Fruit fly (Drosophila melanogaster) whole organism, embryonic: ENCODE measurements around the gene Polr3H.

ENCODE experiments used
- Abd-B ChIP-seq: fragments of 200-800 bp; sonication (Bioruptor generic); optimal IDR thresholded peaks from 2 replicates; lab custom pipeline; 2018; ENCODE audit warnings: missing biosample characterization, mild to moderate bottlenecking, missing genetic modification characterization, moderate library complexity
- BEAF-32 ChIP-seq: fragments of 200-800 bp; sonication (Bioruptor generic); optimal IDR thresholded peaks from 3 replicates; lab custom pipeline; 2017; ENCODE audit warnings: missing biosample characterization, missing genetic modification characterization, mild to moderate bottlenecking, moderate library complexity, missing genetic modification reagents
- CG1024 ChIP-seq: fragments of 200-800 bp; sonication (Bioruptor generic); IDR thresholded peaks from 2 replicates; pipeline ENCODE4 v1.3.6; 2022; ENCODE audit warnings: missing biosample characterization, missing genetic modification characterization
- CG11504 ChIP-seq: fragments of 200-800 bp; sonication (Bioruptor generic); optimal IDR thresholded peaks from 3 replicates; lab custom pipeline; 2019; ENCODE audit warnings: missing biosample characterization, mild to moderate bottlenecking, missing genetic modification characterization, moderate library complexity
- CG11560 ChIP-seq: fragments of 200-800 bp; sonication (Bioruptor generic); IDR thresholded peaks from 3 replicates; pipeline ENCODE4 v1.3.6; 2022; ENCODE audit warnings: missing biosample characterization, missing genetic modification characterization
- CG13287 ChIP-seq: fragments of 200-800 bp; sonication (Bioruptor generic); IDR thresholded peaks from 2 replicates; pipeline ENCODE4 v1.3.6; 2022; ENCODE audit warnings: missing biosample characterization, missing genetic modification characterization; ENCODE audit not compliant: partially characterized antibody
- CG15514 ChIP-seq: fragments of 200-800 bp; sonication (Bioruptor generic); optimal IDR thresholded peaks from 3 replicates; lab custom pipeline; 2017; ENCODE audit warnings: missing biosample characterization, missing genetic modification characterization, mild to moderate bottlenecking, moderate library complexity, missing genetic modification reagents
- CG16813 ChIP-seq: fragments of 200-800 bp; sonication (Bioruptor generic); IDR thresholded peaks from 3 replicates; pipeline ENCODE4 v1.3.6; 2022; ENCODE audit warnings: missing biosample characterization, missing genetic modification characterization; ENCODE audit not compliant: partially characterized antibody
- CG30020 ChIP-seq: fragments of 200-800 bp; optimal IDR thresholded peaks from 2 replicates; lab custom pipeline; 2019; ENCODE audit warnings: missing biosample characterization, mild to moderate bottlenecking, missing genetic modification characterization, moderate library complexity
- CG32532 ChIP-seq: fragments of 200-800 bp; sonication (Bioruptor generic); IDR thresholded peaks from 2 replicates; pipeline ENCODE4 v1.3.6; 2022; ENCODE audit warnings: missing biosample characterization, missing genetic modification characterization
- CG3407 ChIP-seq: fragments of 200-800 bp; sonication (Bioruptor generic); optimal IDR thresholded peaks from 2 replicates; lab custom pipeline; 2018; ENCODE audit warnings: missing biosample characterization, mild to moderate bottlenecking, missing genetic modification characterization
- CG3847 ChIP-seq: fragments of 200-800 bp; sonication (Bioruptor generic); IDR thresholded peaks from 2 replicates; pipeline ENCODE4 v1.3.6; 2022; ENCODE audit warnings: missing biosample characterization, missing genetic modification characterization
- CG4617 ChIP-seq: fragments of 200-800 bp; sonication (Bioruptor generic); optimal IDR thresholded peaks from 3 replicates; lab custom pipeline; 2016; ENCODE audit warnings: missing biosample characterization, missing genetic modification characterization, borderline replicate concordance
- CG6791 ChIP-seq: fragments of 200-800 bp; sonication (Bioruptor generic); IDR thresholded peaks from 3 replicates; pipeline ENCODE4 v1.3.6; 2022; ENCODE audit warnings: missing biosample characterization, missing genetic modification characterization; ENCODE audit not compliant: partially characterized antibody
- CG7357 ChIP-seq: fragments of 200-800 bp; sonication (Bioruptor generic); IDR thresholded peaks from 3 replicates; pipeline ENCODE4 v1.3.6; 2022; ENCODE audit warnings: missing biosample characterization, missing genetic modification characterization
- CTCF ChIP-seq: fragments of 200-800 bp; sonication (Bioruptor generic); optimal IDR thresholded peaks from 2 replicates; lab custom pipeline; 2017; ENCODE audit warnings: missing biosample characterization, mild to moderate bottlenecking, missing genetic modification characterization, moderate library complexity
- Camta ChIP-seq: fragments of 200-800 bp; sonication (Bioruptor generic); optimal IDR thresholded peaks from 2 replicates; lab custom pipeline; 2016; ENCODE audit warnings: missing biosample characterization, missing genetic modification characterization
- Dfd ChIP-seq, 2 experiments: fragments of >200 bp; optimal IDR thresholded peaks; 2 replicates each; lab custom pipeline; 2017; ENCODE audit warnings: missing biosample characterization in 2 of 2, missing genetic modification characterization in 2 of 2
- Ets65A ChIP-seq: fragments of 200-800 bp; sonication (Bioruptor generic); peaks from one replicate; lab custom pipeline; 2016; ENCODE audit warnings: missing biosample characterization, missing genetic modification characterization
- Ets97D ChIP-seq: fragments of 200-800 bp; sonication (Bioruptor generic); optimal IDR thresholded peaks from 3 replicates; lab custom pipeline; 2016; ENCODE audit warnings: missing biosample characterization, missing genetic modification characterization
- Hmr ChIP-seq: fragments of 200-800 bp; sonication (Bioruptor generic); optimal IDR thresholded peaks from 3 replicates; lab custom pipeline; 2017; ENCODE audit warnings: mild to moderate bottlenecking, missing biosample characterization, missing genetic modification reagents, missing genetic modification characterization
- MESR4 ChIP-seq: fragments of 200-800 bp; sonication (Bioruptor generic); optimal IDR thresholded peaks from 2 replicates; lab custom pipeline; 2018; ENCODE audit warnings: missing biosample characterization, mild to moderate bottlenecking, missing genetic modification characterization, moderate library complexity
- Meics ChIP-seq: fragments of 200-800 bp; sonication (Bioruptor generic); optimal IDR thresholded peaks from 2 replicates; lab custom pipeline; 2017; ENCODE audit warnings: missing biosample characterization, mild to moderate bottlenecking, missing genetic modification characterization
- Myb ChIP-seq: fragments of 200-800 bp; sonication (Bioruptor generic); optimal IDR thresholded peaks from 2 replicates; lab custom pipeline; 2016; ENCODE audit warnings: missing biosample characterization, missing genetic modification characterization
- Opbp ChIP-seq: fragments of 200-800 bp; sonication (Bioruptor generic); IDR thresholded peaks from 3 replicates; pipeline ENCODE4 v1.3.6; 2022; ENCODE audit warnings: missing biosample characterization, missing genetic modification characterization; ENCODE audit not compliant: partially characterized antibody
- Ptx1 ChIP-seq: fragments of 200-800 bp; sonication (Bioruptor generic); IDR thresholded peaks from 2 replicates; pipeline ENCODE4 v1.3.6; 2022; ENCODE audit warnings: missing biosample characterization, missing genetic modification characterization
- Sry-δ ChIP-seq: fragments of 200-800 bp; sonication (Bioruptor generic); optimal IDR thresholded peaks from 2 replicates; lab custom pipeline; 2016; ENCODE audit warnings: missing biosample characterization, missing genetic modification characterization
- Ssrp ChIP-seq: fragments of 200-800 bp; sonication (Bioruptor generic); optimal IDR thresholded peaks from 2 replicates; lab custom pipeline; 2018; ENCODE audit warnings: missing biosample characterization, mild to moderate bottlenecking, missing genetic modification characterization, moderate library complexity
- Xbp1 ChIP-seq: fragments of 200-800 bp; sonication (Bioruptor generic); optimal IDR thresholded peaks from 3 replicates; lab custom pipeline; 2016; ENCODE audit warnings: missing biosample characterization, mild to moderate bottlenecking, missing genetic modification characterization
- cg ChIP-seq: fragments of 200-800 bp; sonication (Bioruptor generic); optimal IDR thresholded peaks from 3 replicates; lab custom pipeline; 2019; ENCODE audit warnings: missing biosample characterization, mild to moderate bottlenecking, missing genetic modification characterization, moderate library complexity
- chm ChIP-seq: fragments of 200-800 bp; sonication (Bioruptor generic); IDR thresholded peaks from 2 replicates; pipeline ENCODE4 v1.3.6; 2022; ENCODE audit warnings: missing biosample characterization, missing genetic modification characterization
- croc ChIP-seq: fragments of 200-800 bp; sonication (Bioruptor generic); conservative IDR thresholded peaks from 3 replicates; pipeline ENCODE4 v1.3.6; 2022; ENCODE audit warnings: missing biosample characterization, missing genetic modification characterization
- crp ChIP-seq, 2 experiments: fragments of 200-800 bp; sonication (Bioruptor generic); optimal IDR thresholded peaks; 2 replicates in 1 of 2; 3 replicates in 1 of 2; lab custom pipeline; 2017; ENCODE audit warnings: missing biosample characterization in 2 of 2, missing genetic modification characterization in 2 of 2, mild to moderate bottlenecking in 1 of 2, moderate library complexity in 1 of 2
- gfzf ChIP-seq: fragments of 200-800 bp; sonication (Bioruptor generic); optimal IDR thresholded peaks from 2 replicates; lab custom pipeline; 2016; ENCODE audit warnings: missing biosample characterization, mild to moderate bottlenecking, missing genetic modification characterization, moderate library complexity
- grau ChIP-seq: fragments of 200-800 bp; optimal IDR thresholded peaks from 3 replicates; lab custom pipeline; 2019; ENCODE audit warnings: missing biosample characterization, mild to moderate bottlenecking, missing genetic modification characterization, moderate library complexity
- gsb ChIP-seq: fragments of 200-800 bp; sonication (Bioruptor generic); IDR thresholded peaks from 2 replicates; pipeline ENCODE4 v1.3.6; 2022; ENCODE audit warnings: missing biosample characterization, missing genetic modification characterization
- mld ChIP-seq: fragments of 200-800 bp; sonication (Bioruptor generic); IDR thresholded peaks from 3 replicates; pipeline ENCODE4 v1.3.6; 2022; ENCODE audit warnings: missing biosample characterization, missing genetic modification characterization; ENCODE audit not compliant: partially characterized antibody
- nmo ChIP-seq: fragments of 200-800 bp; sonication (Bioruptor generic); optimal IDR thresholded peaks from 2 replicates; lab custom pipeline; 2018; ENCODE audit warnings: missing biosample characterization, mild to moderate bottlenecking, missing genetic modification characterization, moderate library complexity
- oc ChIP-seq: fragments of 200-800 bp; sonication (Bioruptor generic); optimal IDR thresholded peaks from 2 replicates; lab custom pipeline; 2018; ENCODE audit warnings: missing biosample characterization, mild to moderate bottlenecking, missing genetic modification characterization, moderate library complexity
- psq ChIP-seq: fragments of 200-800 bp; sonication (Bioruptor generic); optimal IDR thresholded peaks from 2 replicates; lab custom pipeline; 2017; ENCODE audit warnings: missing biosample characterization, missing genetic modification characterization
- pzg ChIP-seq: fragments of 200-800 bp; sonication (Bioruptor generic); optimal IDR thresholded peaks from 3 replicates; lab custom pipeline; 2018; ENCODE audit warnings: missing biosample characterization, mild to moderate bottlenecking, missing genetic modification characterization, moderate library complexity
- row ChIP-seq: fragments of 200-800 bp; sonication (Bioruptor generic); IDR thresholded peaks from 3 replicates; pipeline ENCODE4 v1.3.6; 2022; ENCODE audit warnings: missing biosample characterization, missing genetic modification characterization
- sens ChIP-seq: fragments of 200-800 bp; sonication (Bioruptor generic); peaks from one replicate; lab custom pipeline; 2016; ENCODE audit warnings: missing biosample characterization, missing genetic modification characterization
- slbo ChIP-seq: fragments of 200-800 bp; sonication (Bioruptor generic); IDR thresholded peaks from 2 replicates; pipeline ENCODE4 v1.3.6; 2022; ENCODE audit warnings: missing biosample characterization, missing genetic modification characterization
- stwl ChIP-seq: fragments of 200-800 bp; sonication (Bioruptor generic); optimal IDR thresholded peaks from 3 replicates; lab custom pipeline; 2018; ENCODE audit warnings: missing biosample characterization, mild to moderate bottlenecking, missing genetic modification characterization, moderate library complexity
- vvl ChIP-seq: fragments of 200-800 bp; sonication (Bioruptor generic); IDR thresholded peaks from 2 replicates; pipeline ENCODE4 v1.3.6; 2022; ENCODE audit warnings: missing biosample characterization, missing genetic modification characterization
- zen ChIP-seq: fragments of 200-800 bp; sonication (Bioruptor generic); optimal IDR thresholded peaks from 3 replicates; lab custom pipeline; 2018; ENCODE audit warnings: missing biosample characterization, mild to moderate bottlenecking, missing genetic modification characterization, moderate library complexity

The Polr3H gene

dm6 chr3L:11604227-11604626 is 44.3 kb upstream of the Polr3H start:
- no peak for TF ChIP-seq CG3847 (GFP tag; lab: Robert Waterston, UW)
- TF ChIP-seq CG11560 (tag; lab: Robert Waterston, UW) = no peak
- TF ChIP-seq Dfd (GFP tag; optimal IDR thresholded peaks at IDR 0.05; lab: Kevin White, UChicago) = peak in 1 of 2 experiments; percentile 83
- TF ChIP-seq mld = no peak

dm6 chr3L:11609153-11609809 is 39.3 kb upstream of the Polr3H start, which contains the start of gene Duba:
TSS of gene Duba (minus strand) at chr3L:11609465.
- TF ChIP-seq gfzf (GFP tag; lab: Kevin White, UChicago) = peak; percentile 86
- peak; percentile 98 for TF ChIP-seq Meics (GFP tag; lab: Kevin White, UChicago)
- TF ChIP-seq Ssrp (tag; lab: Kevin White, UChicago) = no peak
- TF ChIP-seq croc (GFP tag; lab: Robert Waterston, UW) = no peak
- TF ChIP-seq Xbp1 (GFP tag; lab: Kevin White, UChicago) = peak; percentile 24
- TF ChIP-seq CG32532 (GFP tag; lab: Robert Waterston, UW) = peak; percentile 11; the same call in 1 of the 2 replicates
- TF ChIP-seq Ets65A (GFP tag; lab: Kevin White, UChicago) = peak; percentile 40
- TF ChIP-seq row (GFP tag; lab: Robert Waterston, UW) = peak; percentile 62; the same call in 2 of the 3 replicates
- peak; percentile 87 for TF ChIP-seq sens (GFP tag; lab: Kevin White, UChicago)
- TF ChIP-seq oc (tag; lab: Kevin White, UChicago) = no peak
- TF ChIP-seq CG1024 = peak; percentile 59; the same call in 1 of the 2 replicates
- peak; percentile 83 for TF ChIP-seq CG11504 (tag; lab: Kevin White, UChicago)
- 0 out of 3 replicates have a peak, but pooled peaks have one; percentile 20 for TF ChIP-seq CG16813 (GFP tag; lab: Robert Waterston, UW)
- TF ChIP-seq gsb (GFP tag; lab: Robert Waterston, UW) = no peak
- peak; percentile 27; the same call in 1 of the 2 replicates for TF ChIP-seq Ptx1 (GFP tag; lab: Robert Waterston, UW)
- peak; percentile 97 for TF ChIP-seq CG4617 (GFP tag; lab: Kevin White, UChicago)
- peak; percentile 99 for TF ChIP-seq stwl (tag; lab: Kevin White, UChicago)
- TF ChIP-seq slbo (GFP tag; lab: Robert Waterston, UW) = peak; percentile 42; the same call in 1 of the 2 replicates
- TF ChIP-seq Opbp (GFP tag; lab: Robert Waterston, UW) = 0 out of 3 replicates have a peak, but pooled peaks have one; percentile 28
- TF ChIP-seq crp (GFP tag; optimal IDR thresholded peaks at IDR 0.05; lab: Kevin White, UChicago) = peak in 1 of 2 experiments; percentile 23
- no peak for TF ChIP-seq psq (GFP tag; lab: Kevin White, UChicago)
- no peak for TF ChIP-seq Camta (GFP tag; lab: Kevin White, UChicago)
- TF ChIP-seq Myb (GFP tag; lab: Kevin White, UChicago) = peak; percentile 40
- no peak for TF ChIP-seq CG11560 (tag; lab: Robert Waterston, UW)
- peak; percentile 13 for TF ChIP-seq CG15514 (GFP tag; lab: Kevin White, UChicago)
- peak; percentile 84 for TF ChIP-seq CG7357 (GFP tag; lab: Robert Waterston, UW)
- TF ChIP-seq nmo = peak; percentile 67
- TF ChIP-seq BEAF-32 (GFP tag; lab: Kevin White, UChicago) = peak; percentile 39
- peak; percentile 36 for TF ChIP-seq Ets97D (GFP tag; lab: Kevin White, UChicago)
- TF ChIP-seq MESR4 = peak; percentile 83
- TF ChIP-seq vvl (GFP tag; lab: Robert Waterston, UW) = peak; percentile 41; the same call in 1 of the 2 replicates
- TF ChIP-seq grau = no peak
- peak; percentile 47 for TF ChIP-seq Abd-B (GFP tag; lab: Kevin White, UChicago)
- peak; percentile 2 for TF ChIP-seq Hmr (GFP tag; lab: Kevin White, UChicago)
- TF ChIP-seq chm (GFP tag; lab: Robert Waterston, UW) = no peak
- peak; percentile 10 for TF ChIP-seq zen (tag; lab: Kevin White, UChicago)
- TF ChIP-seq CG6791 = peak; percentile 29; the same call in 1 of the 3 replicates
- TF ChIP-seq CG3407 = no peak
- TF ChIP-seq CG13287 (GFP tag; lab: Robert Waterston, UW) = peak; percentile 15; the same call in 1 of the 2 replicates
- peak; percentile 46 for TF ChIP-seq Sry-δ (GFP tag; lab: Kevin White, UChicago)
- peak; percentile 95 for TF ChIP-seq CG30020 (tag; lab: Kevin White, UChicago)
- peak; percentile 84 for TF ChIP-seq cg (GFP tag; lab: Kevin White, UChicago)
- TF ChIP-seq CTCF (GFP tag; lab: Kevin White, UChicago) = peak; percentile 73
- peak; percentile 51 for TF ChIP-seq pzg (GFP tag; lab: Kevin White, UChicago)
